Worm (Caenorhabditis elegans) whole organism, L2 larva: ENCODE results near the gene ZK1240.3.

Experiments used
- C34F6.9 ChIP-seq: fragments of 150-350 bp; optimal IDR thresholded peaks from 2 replicates; lab custom pipeline; 2014; ENCODE audit warnings: missing biosample characterization, missing genetic modification characterization
- egl-27 ChIP-seq: sonication (generic microtip); optimal IDR thresholded peaks from 3 replicates; lab custom pipeline; 2017; ENCODE audit warnings: missing biosample characterization, missing genetic modification reagents, missing genetic modification characterization
- elt-3 ChIP-seq: sonication (generic microtip); optimal IDR thresholded peaks from 2 replicates; lab custom pipeline; 2017; ENCODE audit warnings: missing biosample characterization, missing genetic modification characterization
- lin-11 ChIP-seq: fragments of 150-350 bp; sonication (generic microtip); optimal IDR thresholded peaks from 2 replicates; lab custom pipeline; 2014; ENCODE audit warnings: missing biosample characterization, missing genetic modification characterization, inconsistent platforms, mixed read lengths
- lin-39 ChIP-seq: fragments of 150-350 bp; optimal IDR thresholded peaks from 2 replicates; lab custom pipeline; 2014; ENCODE audit warnings: missing biosample characterization, missing genetic modification reagents, missing genetic modification characterization
- nhr-11 ChIP-seq: fragments of 150-350 bp; optimal IDR thresholded peaks from 2 replicates; lab custom pipeline; 2014; ENCODE audit warnings: missing biosample characterization, missing genetic modification characterization
- nhr-12 ChIP-seq: fragments of 150-350 bp; optimal IDR thresholded peaks from 2 replicates; lab custom pipeline; 2014; ENCODE audit warnings: missing biosample characterization, missing genetic modification characterization
- unc-55 ChIP-seq: fragments of 150-350 bp; sonication (generic microtip); optimal IDR thresholded peaks from 3 replicates; lab custom pipeline; 2014; ENCODE audit warnings: missing biosample characterization, missing genetic modification reagents, missing genetic modification characterization
- ztf-4 ChIP-seq: fragments of 150-350 bp; optimal IDR thresholded peaks from 2 replicates; lab custom pipeline; 2014; ENCODE audit warnings: missing biosample characterization, missing genetic modification characterization

DNA sequence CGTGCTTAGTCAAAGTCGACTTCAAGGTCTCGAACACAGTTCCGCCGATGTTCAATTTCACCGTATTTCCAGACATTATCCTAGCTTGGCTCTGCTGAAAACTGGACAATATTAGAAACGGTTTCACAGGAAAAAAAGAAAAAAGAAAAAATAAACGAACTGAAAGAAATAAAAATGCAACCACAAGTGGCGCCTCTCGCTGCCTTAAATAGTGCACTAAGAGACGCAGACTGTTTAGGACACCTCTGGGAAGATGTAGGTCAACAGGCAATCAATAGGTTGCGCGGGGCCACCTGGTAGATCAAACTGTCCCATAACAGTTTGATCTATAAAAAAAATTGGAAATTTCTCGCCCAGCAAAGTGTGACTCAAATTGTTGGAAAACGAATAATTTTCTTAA lies 21.4 kb upstream of the ZK1240.3 start, which contains the start of gene B0281.4:
- no peak for TF ChIP-seq egl-27 (tag; lab: Kevin White, UChicago)
- no peak for TF ChIP-seq lin-39 (tag; lab: Kevin White, UChicago)
- no peak for TF ChIP-seq elt-3 (tag; lab: Kevin White, UChicago)
- TF ChIP-seq ztf-4 = no peak
- TF ChIP-seq unc-55 = no peak
- TF ChIP-seq lin-11 = no peak
- TF ChIP-seq nhr-12 (tag; lab: Kevin White, UChicago) = no peak
- TF ChIP-seq nhr-11 (tag; lab: Kevin White, UChicago) = no peak
- TF ChIP-seq C34F6.9 (tag; lab: Kevin White, UChicago) = no peak
